Fruit fly (Drosophila melanogaster) whole organism, embryonic: Measurements from ENCODE around the gene cbt.

ENCODE experiments used
- Atf-2 ChIP-seq: fragments of 200-800 bp; sonication (Bioruptor generic); optimal IDR thresholded peaks from 2 replicates; lab custom pipeline; 2016; ENCODE audit warnings: missing biosample characterization, missing genetic modification characterization
- C15 ChIP-seq: fragments of 200-800 bp; sonication (Bioruptor generic); IDR thresholded peaks from 3 replicates; pipeline ENCODE4 v1.3.6; 2022; ENCODE audit warnings: missing biosample characterization, missing genetic modification characterization
- CG12155 ChIP-seq: fragments of 200-800 bp; sonication (Bioruptor generic); optimal IDR thresholded peaks from 3 replicates; lab custom pipeline; 2016; ENCODE audit warnings: missing biosample characterization, missing genetic modification characterization
- CG12769 ChIP-seq: fragments of 200-800 bp; sonication (Bioruptor generic); optimal IDR thresholded peaks from 2 replicates; lab custom pipeline; 2019; ENCODE audit warnings: missing biosample characterization, mild to moderate bottlenecking, missing genetic modification characterization, moderate library complexity
- CG1529 ChIP-seq: fragments of 200-800 bp; sonication (Bioruptor generic); optimal IDR thresholded peaks from 3 replicates; lab custom pipeline; 2018; ENCODE audit warnings: missing biosample characterization, missing genetic modification characterization
- CG15479 ChIP-seq: fragments of 200-800 bp; sonication (Bioruptor generic); optimal IDR thresholded peaks from 3 replicates; lab custom pipeline; 2019; ENCODE audit warnings: missing biosample characterization, mild to moderate bottlenecking, missing genetic modification characterization, moderate library complexity
- CG15601 ChIP-seq: fragments of 200-800 bp; sonication (Bioruptor generic); optimal IDR thresholded peaks from 3 replicates; lab custom pipeline; 2019; ENCODE audit warnings: missing biosample characterization, mild to moderate bottlenecking, missing genetic modification characterization, moderate library complexity
- CG15696 ChIP-seq: fragments of 200-800 bp; sonication (Bioruptor generic); optimal IDR thresholded peaks from 2 replicates; lab custom pipeline; 2019; ENCODE audit warnings: missing biosample characterization, mild to moderate bottlenecking, missing genetic modification characterization, moderate library complexity
- CG16779 ChIP-seq: fragments of 200-800 bp; sonication (Bioruptor generic); IDR thresholded peaks from 2 replicates; pipeline ENCODE4 v1.3.6; 2022; ENCODE audit warnings: missing biosample characterization, missing genetic modification characterization
- CG17359 ChIP-seq: fragments of 200-800 bp; sonication (Bioruptor generic); optimal IDR thresholded peaks from 3 replicates; lab custom pipeline; 2018; ENCODE audit warnings: missing biosample characterization, mild to moderate bottlenecking, missing genetic modification characterization, moderate library complexity
- CG31388 ChIP-seq: fragments of 200-800 bp; sonication (Bioruptor generic); optimal IDR thresholded peaks from 2 replicates; lab custom pipeline; 2016; ENCODE audit warnings: missing biosample characterization, missing genetic modification characterization
- CG33213 ChIP-seq: fragments of 200-800 bp; sonication (Bioruptor generic); optimal IDR thresholded peaks from 3 replicates; lab custom pipeline; 2016; ENCODE audit warnings: missing biosample characterization, missing genetic modification characterization
- CG3838 ChIP-seq: fragments of 200-800 bp; sonication (Bioruptor generic); optimal IDR thresholded peaks from 3 replicates; lab custom pipeline; 2016; ENCODE audit warnings: missing biosample characterization, missing genetic modification characterization
- CG7786 ChIP-seq: fragments of 200-800 bp; sonication (Bioruptor generic); optimal IDR thresholded peaks from 2 replicates; lab custom pipeline; 2016; ENCODE audit warnings: missing biosample characterization, missing genetic modification characterization
- CG7839 ChIP-seq: fragments of 200-800 bp; sonication (Bioruptor generic); optimal IDR thresholded peaks from 3 replicates; lab custom pipeline; 2018; ENCODE audit warnings: missing biosample characterization, mild to moderate bottlenecking, missing genetic modification characterization, moderate library complexity
- CG9727 ChIP-seq: fragments of 200-800 bp; sonication (Bioruptor generic); optimal IDR thresholded peaks from 3 replicates; lab custom pipeline; 2017; ENCODE audit warnings: missing biosample characterization, mild to moderate bottlenecking, missing genetic modification characterization
- CoRest ChIP-seq: fragments of 200-800 bp; sonication (Bioruptor generic); optimal IDR thresholded peaks from 3 replicates; lab custom pipeline; 2018; ENCODE audit warnings: missing biosample characterization, mild to moderate bottlenecking, missing genetic modification characterization, moderate library complexity
- Dfd ChIP-seq, 2 experiments: fragments of >200 bp; optimal IDR thresholded peaks; 2 replicates each; lab custom pipeline; 2017; ENCODE audit warnings: missing biosample characterization in 2 of 2, missing genetic modification characterization in 2 of 2
- ERR ChIP-seq: fragments of 200-800 bp; sonication (Bioruptor generic); optimal IDR thresholded peaks from 2 replicates; lab custom pipeline; 2016; ENCODE audit warnings: missing biosample characterization, missing genetic modification characterization
- Ets65A ChIP-seq: fragments of 200-800 bp; sonication (Bioruptor generic); peaks from one replicate; lab custom pipeline; 2016; ENCODE audit warnings: missing biosample characterization, missing genetic modification characterization
- Hr78 ChIP-seq, 2 experiments: fragments of 200-800 bp in 1 of 2; fragments of >200 bp in 1 of 2; sonication (Bioruptor generic) in 1 of 2; optimal IDR thresholded peaks; 2 replicates each; lab custom pipeline; 2017 to 2019; ENCODE audit warnings: missing biosample characterization in 2 of 2, missing genetic modification characterization in 2 of 2, mild to moderate bottlenecking in 1 of 2, moderate library complexity in 1 of 2
- Poxn ChIP-seq: fragments of 200-800 bp; sonication (Bioruptor generic); IDR thresholded peaks from 2 replicates; pipeline ENCODE4 v1.3.6; 2022; ENCODE audit warnings: missing biosample characterization, missing genetic modification characterization
- Usf ChIP-seq: fragments of 200-800 bp; sonication (Bioruptor generic); optimal IDR thresholded peaks from 2 replicates; lab custom pipeline; 2017; ENCODE audit warnings: missing genotype, missing biosample characterization, missing genetic modification characterization
- bbx ChIP-seq: fragments of 200-800 bp; sonication (Bioruptor generic); IDR thresholded peaks from 2 replicates; pipeline ENCODE4 v1.3.6; 2022; ENCODE audit warnings: missing biosample characterization, missing genetic modification characterization; ENCODE audit not compliant: partially characterized antibody
- cas ChIP-seq: fragments of 200-800 bp; sonication (Bioruptor generic); IDR thresholded peaks from 2 replicates; pipeline ENCODE4 v1.3.6; 2022; ENCODE audit warnings: missing biosample characterization, missing genetic modification characterization
- caup ChIP-seq: fragments of 200-800 bp; sonication (Bioruptor generic); optimal IDR thresholded peaks from 3 replicates; lab custom pipeline; 2017; ENCODE audit warnings: missing biosample characterization, mild to moderate bottlenecking, missing genetic modification characterization, moderate library complexity; ENCODE audit not compliant: severe bottlenecking
- chinmo ChIP-seq: fragments of 200-800 bp; sonication (Bioruptor generic); IDR thresholded peaks from 4 replicates; pipeline ENCODE4 v1.3.6; 2022; ENCODE audit warnings: missing biosample characterization, missing genetic modification characterization; ENCODE audit not compliant: partially characterized antibody
- crc ChIP-seq: fragments of 200-800 bp; sonication (Bioruptor generic); optimal IDR thresholded peaks from 2 replicates; lab custom pipeline; 2016; ENCODE audit warnings: missing biosample characterization, missing genetic modification characterization
- crol ChIP-seq: fragments of 200-800 bp; sonication (Bioruptor generic); IDR thresholded peaks from 2 replicates; pipeline ENCODE4 v1.3.6; 2022; ENCODE audit warnings: missing biosample characterization, missing genetic modification characterization
- dimm ChIP-seq: fragments of 200-800 bp; sonication (Bioruptor generic); IDR thresholded peaks from 2 replicates; pipeline ENCODE4 v1.3.6; 2022; ENCODE audit warnings: missing biosample characterization, missing genetic modification characterization
- emc ChIP-seq: fragments of 200-800 bp; sonication (Bioruptor generic); optimal IDR thresholded peaks from 2 replicates; lab custom pipeline; 2016; ENCODE audit warnings: missing biosample characterization, missing genetic modification characterization
- h ChIP-seq: fragments of >200 bp; optimal IDR thresholded peaks from 2 replicates; lab custom pipeline; 2017
- hb ChIP-seq: fragments of 200-800 bp; sonication (Bioruptor generic); IDR thresholded peaks from 3 replicates; pipeline ENCODE4 v1.3.6; 2022; ENCODE audit warnings: missing biosample characterization, missing genetic modification characterization; ENCODE audit not compliant: partially characterized antibody
- hbn ChIP-seq: fragments of 200-800 bp; sonication (Bioruptor generic); IDR thresholded peaks from 2 replicates; pipeline ENCODE4 v1.3.6; 2022; ENCODE audit warnings: missing biosample characterization, missing genetic modification characterization; ENCODE audit not compliant: partially characterized antibody
- hth ChIP-seq: fragments of >200 bp; optimal IDR thresholded peaks from 2 replicates; lab custom pipeline; 2017; ENCODE audit warnings: inconsistent platforms
- nmo ChIP-seq: fragments of 200-800 bp; sonication (Bioruptor generic); optimal IDR thresholded peaks from 2 replicates; lab custom pipeline; 2018; ENCODE audit warnings: missing biosample characterization, mild to moderate bottlenecking, missing genetic modification characterization, moderate library complexity
- org-1 ChIP-seq: fragments of 200-800 bp; sonication (Bioruptor generic); optimal IDR thresholded peaks from 2 replicates; lab custom pipeline; 2017; ENCODE audit warnings: missing biosample characterization, missing genetic modification characterization
- phol ChIP-seq: fragments of 200-800 bp; sonication (Bioruptor generic); optimal IDR thresholded peaks from 3 replicates; lab custom pipeline; 2018; ENCODE audit warnings: missing biosample characterization, mild to moderate bottlenecking, missing genetic modification characterization, moderate library complexity
- pros ChIP-seq: fragments of 200-800 bp; sonication (Bioruptor generic); optimal IDR thresholded peaks from 3 replicates; lab custom pipeline; 2019; ENCODE audit warnings: missing biosample characterization, mild to moderate bottlenecking, missing genetic modification characterization, moderate library complexity
- psq ChIP-seq: fragments of 200-800 bp; sonication (Bioruptor generic); optimal IDR thresholded peaks from 2 replicates; lab custom pipeline; 2017; ENCODE audit warnings: missing biosample characterization, missing genetic modification characterization
- scrt ChIP-seq: fragments of 200-800 bp; sonication (Bioruptor generic); optimal IDR thresholded peaks from 2 replicates; lab custom pipeline; 2018; ENCODE audit warnings: missing biosample characterization, mild to moderate bottlenecking, missing genetic modification characterization, moderate library complexity
- sd ChIP-seq: fragments of 200-800 bp; sonication (Bioruptor generic); optimal IDR thresholded peaks from 3 replicates; lab custom pipeline; 2018; ENCODE audit warnings: missing biosample characterization, mild to moderate bottlenecking, missing genetic modification characterization, moderate library complexity
- sens ChIP-seq: fragments of 200-800 bp; sonication (Bioruptor generic); peaks from one replicate; lab custom pipeline; 2016; ENCODE audit warnings: missing biosample characterization, missing genetic modification characterization
- stwl ChIP-seq: fragments of 200-800 bp; sonication (Bioruptor generic); optimal IDR thresholded peaks from 3 replicates; lab custom pipeline; 2018; ENCODE audit warnings: missing biosample characterization, mild to moderate bottlenecking, missing genetic modification characterization, moderate library complexity
- ttk ChIP-seq: fragments of 200-800 bp; sonication (Bioruptor generic); IDR thresholded peaks from 2 replicates; pipeline ENCODE4 v2.1.2; 2022; ENCODE audit warnings: missing biosample characterization, missing genetic modification characterization

Gene cbt

DNA sequence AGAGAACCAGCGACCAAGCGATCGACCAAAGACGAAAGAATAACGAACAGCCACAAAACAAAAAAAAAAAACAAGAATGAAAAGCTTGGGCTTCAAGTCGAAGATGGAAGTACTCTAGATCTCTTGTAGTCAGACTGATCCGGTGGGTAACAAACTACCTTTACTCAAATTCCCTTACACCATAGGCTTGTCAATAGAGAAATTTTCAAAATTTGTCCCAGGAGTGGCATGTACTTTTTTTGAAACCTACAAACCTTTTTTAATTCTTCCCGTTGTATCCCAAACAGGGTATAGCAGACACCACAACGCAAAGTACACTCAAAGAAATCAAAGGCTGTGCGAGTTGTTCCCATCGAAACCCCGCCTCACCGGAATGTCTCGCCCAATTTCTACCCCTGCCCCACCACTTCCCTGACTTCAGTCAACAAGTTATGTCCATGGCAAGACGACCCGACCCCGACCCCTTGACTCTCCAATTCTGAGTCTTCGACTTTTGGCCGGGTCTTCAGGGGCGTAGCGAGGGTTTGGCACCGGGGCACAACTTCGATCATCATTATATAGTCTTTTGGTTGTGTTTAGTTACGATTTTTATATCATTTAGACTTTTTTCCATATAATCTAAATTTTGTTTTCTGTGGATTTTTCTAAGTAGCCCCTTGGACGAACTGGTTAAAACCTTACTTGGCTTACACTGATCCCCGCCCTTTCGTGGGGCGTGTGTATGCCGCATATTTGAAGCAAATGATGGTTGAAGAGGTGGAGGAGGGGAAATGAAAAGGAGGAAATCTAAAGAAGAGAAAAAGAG is 49.6 kb downstream of the cbt start (continued):
- peak; percentile 18 for TF ChIP-seq org-1 (GFP tag; lab: Kevin White, UChicago)
- peak; percentile 7 for TF ChIP-seq CG17359 (tag; lab: Kevin White, UChicago)
- no peak; the same call in 1 of the 2 replicates for TF ChIP-seq bbx (GFP tag; lab: Robert Waterston, UW)
- TF ChIP-seq Poxn (GFP tag; lab: Robert Waterston, UW): no peak
- peak; percentile 38 for TF ChIP-seq ERR
- peak; percentile 23 for TF ChIP-seq crc
- peak; percentile 49 for TF ChIP-seq CG15601
- TF ChIP-seq h (lab: Kevin White, UChicago): no peak
- no peak for TF ChIP-seq Dfd (GFP tag; optimal IDR thresholded peaks at IDR 0.05; lab: Kevin White, UChicago)
- no peak for TF ChIP-seq dimm (GFP tag; lab: Robert Waterston, UW)
- peak; percentile 97 for TF ChIP-seq Ets65A (GFP tag; lab: Kevin White, UChicago)
- TF ChIP-seq CoRest (tag; lab: Kevin White, UChicago): peak; percentile 42
- no peak for TF ChIP-seq emc (GFP tag; lab: Kevin White, UChicago)
- TF ChIP-seq stwl (tag; lab: Kevin White, UChicago): no peak
- peak; percentile 14 for TF ChIP-seq CG12769 (tag; lab: Kevin White, UChicago)
- TF ChIP-seq cas (GFP tag; lab: Robert Waterston, UW): no peak
- peak; percentile 27 for TF ChIP-seq CG15696 (tag; lab: Kevin White, UChicago)
- peak; percentile 24 for TF ChIP-seq psq (GFP tag; lab: Kevin White, UChicago)
- TF ChIP-seq, all 482 proteins: peak for 222

DNA sequence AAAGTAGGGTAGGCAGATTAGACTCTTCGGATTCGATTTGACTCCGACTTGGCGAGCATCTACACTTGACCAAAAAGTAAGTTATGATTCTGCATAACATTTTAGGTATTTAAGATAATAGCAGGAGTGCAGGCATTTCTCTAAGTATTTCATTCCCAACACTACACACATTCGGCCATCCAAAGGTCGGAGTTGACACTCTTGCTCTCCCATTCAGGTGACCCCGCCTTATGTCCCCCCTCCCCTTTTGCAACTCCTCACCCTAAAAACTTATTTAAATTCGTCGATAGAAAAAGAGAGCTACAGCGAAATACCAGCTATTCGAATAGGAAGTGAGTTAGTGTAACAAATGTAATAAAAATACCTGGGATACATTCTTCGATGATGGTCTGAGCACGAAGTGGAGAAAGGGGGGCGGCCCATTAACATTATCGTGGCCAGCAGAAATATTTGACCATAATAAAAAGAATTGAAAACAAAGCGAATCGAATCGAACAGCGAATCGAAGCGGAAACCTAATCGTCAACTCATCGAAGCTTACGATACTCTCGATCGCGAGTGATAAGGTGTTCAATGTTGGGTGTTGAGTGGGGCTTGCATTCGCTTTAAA is 51.0 kb downstream of the cbt start:
- TF ChIP-seq caup (GFP tag; lab: Kevin White, UChicago): no peak
- TF ChIP-seq CG1529 (GFP tag; lab: Kevin White, UChicago): no peak
- no peak for TF ChIP-seq hb (GFP tag; lab: Robert Waterston, UW)
- no peak for TF ChIP-seq CG3838 (GFP tag; lab: Kevin White, UChicago)
- no peak for TF ChIP-seq CG7786 (GFP tag; lab: Kevin White, UChicago)
- no peak for TF ChIP-seq CG12155 (GFP tag; lab: Kevin White, UChicago)
- TF ChIP-seq hth (lab: Kevin White, UChicago): no peak
- no peak for TF ChIP-seq CG15479 (GFP tag; lab: Kevin White, UChicago)
- 0 out of 4 replicates have a peak, but pooled peaks have one; percentile 18 for TF ChIP-seq chinmo (GFP tag; lab: Robert Waterston, UW)
- no peak for TF ChIP-seq nmo (GFP tag; lab: Kevin White, UChicago)
- no peak for TF ChIP-seq pros (GFP tag; lab: Kevin White, UChicago)
- TF ChIP-seq hbn (GFP tag; lab: Robert Waterston, UW): no peak
- no peak for TF ChIP-seq scrt (GFP tag; lab: Kevin White, UChicago)
- TF ChIP-seq CG9727 (GFP tag; lab: Kevin White, UChicago): no peak
- TF ChIP-seq ttk: 0 out of 2 replicates have a peak, but pooled peaks have one; percentile 23
- TF ChIP-seq sd (tag; lab: Kevin White, UChicago): peak; percentile 90
- TF ChIP-seq CG31388: no peak
- TF ChIP-seq CG7839 (tag; lab: Kevin White, UChicago): no peak
- no peak for TF ChIP-seq CG33213 (GFP tag; lab: Kevin White, UChicago)
- TF ChIP-seq phol (tag; lab: Kevin White, UChicago): no peak
- no peak for TF ChIP-seq Atf-2 (GFP tag; lab: Kevin White, UChicago)
- TF ChIP-seq Hr78 (GFP tag; optimal IDR thresholded peaks at IDR 0.05; lab: Kevin White, UChicago): peak in 1 of 2 experiments; percentile 81
- no peak for TF ChIP-seq C15 (GFP tag; lab: Robert Waterston, UW)
- TF ChIP-seq CG16779 (GFP tag; lab: Robert Waterston, UW): no peak
- TF ChIP-seq sens (GFP tag; lab: Kevin White, UChicago): no peak
- no peak for TF ChIP-seq crol (GFP tag; lab: Robert Waterston, UW)
- TF ChIP-seq Usf (GFP tag; lab: Kevin White, UChicago): no peak
- TF ChIP-seq, all 482 proteins: peak for 4
